Worm (Caenorhabditis elegans): ENCODE data around the gene F48C5.2.

ce11 chrX:11479321-11479863, 25.3 kb upstream of the F48C5.2 start:
- TF ChIP-seq nhr-237 (tag; optimal IDR thresholded peaks at IDR 0.05) (no peak), fkh-10 (GFP tag; optimal IDR thresholded peaks at IDR 0.05) (no peak), unc-39 (tag; optimal IDR thresholded peaks at IDR 0.05) (no peak), nhr-76 (tag; optimal IDR thresholded peaks at IDR 0.05) (no peak), ceh-82 (tag; optimal IDR thresholded peaks at IDR 0.05) (no peak), nhr-23 (tag; optimal IDR thresholded peaks at IDR 0.05) (no peak), snpc-4 (tag; optimal IDR thresholded peaks at IDR 0.05) (no peak), egl-27 (tag; optimal IDR thresholded peaks at IDR 0.05) (no peak), mdl-1 (tag; optimal IDR thresholded peaks at IDR 0.05) (no peak), unc-62 (GFP tag; optimal IDR thresholded peaks at IDR 0.05) (no peak), daf-12 (tag; optimal IDR thresholded peaks at IDR 0.05) (no peak)
